Fruit fly (Drosophila melanogaster): ENCODE measurements around the gene Seipin.

- TF ChIP-seq CG4318 (GFP tag; optimal IDR thresholded peaks at IDR 0.05): no peak
- no peak for TF ChIP-seq CG6808 (GFP tag; optimal IDR thresholded peaks at IDR 0.05)
- TF ChIP-seq CG8632 (GFP tag; optimal IDR thresholded peaks at IDR 0.05): no peak
- no peak for TF ChIP-seq fkh (GFP tag; optimal IDR thresholded peaks at IDR 0.05)
- TF ChIP-seq Blimp-1 (GFP tag; optimal IDR thresholded peaks at IDR 0.05): no peak
- no peak for TF ChIP-seq CG15336 (GFP tag; IDR thresholded peaks at IDR 0.05)
- no peak for TF ChIP-seq fd85E (GFP tag; optimal IDR thresholded peaks at IDR 0.05)
- TF ChIP-seq CG34406 (GFP tag; optimal IDR thresholded peaks at IDR 0.05): no peak
- TF ChIP-seq vri (GFP tag; optimal IDR thresholded peaks at IDR 0.05): no peak
- no peak for TF ChIP-seq CG6276 (GFP tag; optimal IDR thresholded peaks at IDR 0.05)
- TF ChIP-seq cyc (GFP tag; optimal IDR thresholded peaks at IDR 0.05): no peak
Measured at dm6 chrX:2662540-2663133, 43.0 kb downstream of the Seipin start.

Data from whole organism, prepupa.